Fruit fly (Drosophila melanogaster): ENCODE results near the gene CG10352.

The CG10352 gene

dm6 chrX:11854758-11855465 is 22.1 kb downstream of the CG10352 start, which contains the start of the genes CG10347 and ATP7 (continued):
- TF ChIP-seq gro (GFP tag; optimal IDR thresholded peaks at IDR 0.05), result peak; percentile 0
- TF ChIP-seq twi (tag; optimal IDR thresholded peaks at IDR 0.05), result no peak
- peak; percentile 16 for TF ChIP-seq CG4424 (GFP tag; optimal IDR thresholded peaks at IDR 0.05)
- no peak for TF ChIP-seq TFAM (GFP tag; optimal IDR thresholded peaks at IDR 0.05)
- TF ChIP-seq lbe (GFP tag; optimal IDR thresholded peaks at IDR 0.05), result peak; percentile 22
- no peak for TF ChIP-seq schlank (tag; optimal IDR thresholded peaks at IDR 0.05)
- TF ChIP-seq CG18476 (GFP tag; optimal IDR thresholded peaks at IDR 0.05), result peak; percentile 98
- TF ChIP-seq crp (GFP tag; optimal IDR thresholded peaks at IDR 0.05), result peak in 1 of 2 experiments; percentile 72
- TF ChIP-seq knrl (GFP tag; IDR thresholded peaks at IDR 0.05; ENCODE audit: partially characterized antibody), result peak; percentile 93
- TF ChIP-seq inv (GFP tag; IDR thresholded peaks at IDR 0.05; ENCODE audit: partially characterized antibody), result peak; percentile 86
- peak; percentile 43 for TF ChIP-seq CG10462 (GFP tag; optimal IDR thresholded peaks at IDR 0.05)
- TF ChIP-seq CG13424 (tag; optimal IDR thresholded peaks at IDR 0.05), result peak; percentile 43
- TF ChIP-seq CG4617 (GFP tag; optimal IDR thresholded peaks at IDR 0.05; ENCODE audit: borderline replicate concordance), result peak; percentile 23
- TF ChIP-seq Doc3 (GFP tag; IDR thresholded peaks at IDR 0.05; ENCODE audit: partially characterized antibody), result peak; percentile 91
- TF ChIP-seq btn (GFP tag; optimal IDR thresholded peaks at IDR 0.05), result no peak
- no peak for TF ChIP-seq CG32532 (GFP tag; IDR thresholded peaks at IDR 0.05)
- peak; percentile 19 for TF ChIP-seq CG12155 (GFP tag; optimal IDR thresholded peaks at IDR 0.05)
- TF ChIP-seq nom (GFP tag; optimal IDR thresholded peaks at IDR 0.05), result peak; percentile 47
- TF ChIP-seq CG9932 (GFP tag; IDR thresholded peaks at IDR 0.05), result peak; percentile 45
- no peak for TF ChIP-seq Atf-2 (GFP tag; optimal IDR thresholded peaks at IDR 0.05)
- TF ChIP-seq hkb (optimal IDR thresholded peaks at IDR 0.05), result peak; percentile 98
- TF ChIP-seq hkb (GFP tag; IDR thresholded peaks at IDR 0.05), result no peak
- no peak for TF ChIP-seq CG18764 (GFP tag; optimal IDR thresholded peaks at IDR 0.05)
- peak; percentile 80; the same call in 2 of the 4 replicates for TF ChIP-seq chinmo (GFP tag; IDR thresholded peaks at IDR 0.05; ENCODE audit: partially characterized antibody)
- no peak for TF ChIP-seq org-1 (GFP tag; optimal IDR thresholded peaks at IDR 0.05)
- 0 out of 2 replicates have a peak, but pooled peaks have one; percentile 6 for TF ChIP-seq sob (GFP tag; IDR thresholded peaks at IDR 0.05)
- peak; percentile 53 for TF ChIP-seq Fer1 (GFP tag; optimal IDR thresholded peaks at IDR 0.05)
- peak; percentile 7 for TF ChIP-seq CG12104 (GFP tag; optimal IDR thresholded peaks at IDR 0.05)
- no peak for TF ChIP-seq Drgx (GFP tag; IDR thresholded peaks at IDR 0.05)
- TF ChIP-seq Nf-YC (tag; optimal IDR thresholded peaks at IDR 0.05), result peak; percentile 50
- no peak for TF ChIP-seq corto (GFP tag; optimal IDR thresholded peaks at IDR 0.05)
- TF ChIP-seq CG2875 (GFP tag; optimal IDR thresholded peaks at IDR 0.05), result no peak
- no peak for TF ChIP-seq cwo (GFP tag; optimal IDR thresholded peaks at IDR 0.05)
- TF ChIP-seq CG6272 (GFP tag; IDR thresholded peaks at IDR 0.05), result 0 out of 2 replicates have a peak, but pooled peaks have one; percentile 23
- TF ChIP-seq exex (tag; optimal IDR thresholded peaks at IDR 0.05), result peak; percentile 16
- TF ChIP-seq MBD-R2 (GFP tag; IDR thresholded peaks at IDR 0.05), result peak; percentile 75
- peak; percentile 11 for TF ChIP-seq CG1792 (GFP tag; optimal IDR thresholded peaks at IDR 0.05)
- no peak for TF ChIP-seq dati (GFP tag; IDR thresholded peaks at IDR 0.05)
- peak; percentile 7 for TF ChIP-seq Deaf1 (tag; optimal IDR thresholded peaks at IDR 0.05)
- peak in 1 of 3 experiments; percentile 21 for TF ChIP-seq Stat92E (GFP tag; optimal IDR thresholded peaks at IDR 0.05)
- 0 out of 2 replicates have a peak, but pooled peaks have one; percentile 21 for TF ChIP-seq CG31441 (GFP tag; IDR thresholded peaks at IDR 0.05)
- no peak for TF ChIP-seq bigmax (GFP tag; optimal IDR thresholded peaks at IDR 0.05)
- TF ChIP-seq Antp (GFP tag; optimal IDR thresholded peaks at IDR 0.05), result no peak
- no peak for TF ChIP-seq CG14441 (GFP tag; IDR thresholded peaks at IDR 0.05)
- no peak for TF ChIP-seq CG17612 (GFP tag; IDR thresholded peaks at IDR 0.05)
- peak; percentile 87 for TF ChIP-seq Dref (GFP tag; IDR thresholded peaks at IDR 0.05)
- peak; percentile 43 for TF ChIP-seq CG2678 (tag; optimal IDR thresholded peaks at IDR 0.05)
- peak; percentile 20; the same call in 1 of the 4 replicates for TF ChIP-seq Gug (GFP tag; IDR thresholded peaks at IDR 0.05)
- no peak for TF ChIP-seq CG8359 (GFP tag; optimal IDR thresholded peaks at IDR 0.05; ENCODE audit: borderline replicate concordance)

Data from whole organism, embryonic.